Fruit fly (Drosophila melanogaster) whole organism, embryonic: Measurements from ENCODE around the gene CG13138.

Experiments used
- Atf-2 ChIP-seq: fragments of 200-800 bp; sonication (Bioruptor generic); optimal IDR thresholded peaks from 2 replicates; lab custom pipeline; 2016; ENCODE audit warnings: missing biosample characterization, missing genetic modification characterization
- Atf3 ChIP-seq: fragments of 200-800 bp; sonication (Bioruptor generic); optimal IDR thresholded peaks from 3 replicates; lab custom pipeline; 2016; ENCODE audit warnings: missing biosample characterization, missing genetic modification characterization
- Atf6 ChIP-seq: fragments of 200-800 bp; sonication (Bioruptor generic); IDR thresholded peaks from 2 replicates; pipeline ENCODE4 v1.3.6; 2022; ENCODE audit warnings: missing biosample characterization, missing genetic modification characterization
- CG11085 ChIP-seq: fragments of 200-800 bp; sonication (Bioruptor generic); IDR thresholded peaks from 2 replicates; pipeline ENCODE4 v1.3.6; 2022; ENCODE audit warnings: missing biosample characterization, missing genetic modification characterization
- CG11504 ChIP-seq: fragments of 200-800 bp; sonication (Bioruptor generic); optimal IDR thresholded peaks from 3 replicates; lab custom pipeline; 2019; ENCODE audit warnings: missing biosample characterization, mild to moderate bottlenecking, missing genetic modification characterization, moderate library complexity
- CG13287 ChIP-seq: fragments of 200-800 bp; sonication (Bioruptor generic); IDR thresholded peaks from 2 replicates; pipeline ENCODE4 v1.3.6; 2022; ENCODE audit warnings: missing biosample characterization, missing genetic modification characterization; ENCODE audit not compliant: partially characterized antibody
- CG13424 ChIP-seq: fragments of 200-800 bp; sonication (Bioruptor generic); optimal IDR thresholded peaks from 2 replicates; lab custom pipeline; 2019; ENCODE audit warnings: missing biosample characterization, mild to moderate bottlenecking, missing genetic modification characterization, moderate library complexity
- CG15011 ChIP-seq: fragments of 200-800 bp; sonication (Bioruptor generic); optimal IDR thresholded peaks from 3 replicates; lab custom pipeline; 2018; ENCODE audit warnings: missing biosample characterization, mild to moderate bottlenecking, missing genetic modification characterization
- CG15269 ChIP-seq: fragments of 200-800 bp; sonication (Bioruptor generic); optimal IDR thresholded peaks from 2 replicates; lab custom pipeline; 2018; ENCODE audit warnings: missing biosample characterization, mild to moderate bottlenecking, missing genetic modification characterization, moderate library complexity
- CG1602 ChIP-seq: fragments of 200-800 bp; sonication (Bioruptor generic); optimal IDR thresholded peaks from 3 replicates; lab custom pipeline; 2016; ENCODE audit warnings: missing biosample characterization, missing genetic modification characterization
- CG2199 ChIP-seq: fragments of 200-800 bp; sonication (Bioruptor generic); IDR thresholded peaks from 3 replicates; pipeline ENCODE4 v1.3.6; 2022; ENCODE audit warnings: missing biosample characterization, missing genetic modification characterization
- CG3065 ChIP-seq: fragments of 200-800 bp; sonication (Bioruptor generic); optimal IDR thresholded peaks from 2 replicates; lab custom pipeline; 2016; ENCODE audit warnings: missing biosample characterization, missing genetic modification characterization
- CG42726 ChIP-seq: fragments of 200-800 bp; sonication (Bioruptor generic); IDR thresholded peaks from 2 replicates; pipeline ENCODE4 v1.3.6; 2022; ENCODE audit warnings: missing biosample characterization, missing genetic modification characterization; ENCODE audit not compliant: partially characterized antibody
- CG7839 ChIP-seq: fragments of 200-800 bp; sonication (Bioruptor generic); optimal IDR thresholded peaks from 3 replicates; lab custom pipeline; 2018; ENCODE audit warnings: missing biosample characterization, mild to moderate bottlenecking, missing genetic modification characterization, moderate library complexity
- CG8924 ChIP-seq: fragments of 200-800 bp; optimal IDR thresholded peaks from 3 replicates; lab custom pipeline; 2019; ENCODE audit warnings: missing biosample characterization, mild to moderate bottlenecking, missing genetic modification characterization, moderate library complexity
- CG9609 ChIP-seq: fragments of 200-800 bp; sonication (Bioruptor generic); optimal IDR thresholded peaks from 3 replicates; lab custom pipeline; 2016; ENCODE audit warnings: missing biosample characterization, missing genetic modification characterization
- CTCF ChIP-seq: fragments of 200-800 bp; sonication (Bioruptor generic); optimal IDR thresholded peaks from 2 replicates; lab custom pipeline; 2017; ENCODE audit warnings: missing biosample characterization, mild to moderate bottlenecking, missing genetic modification characterization, moderate library complexity
- Camta ChIP-seq: fragments of 200-800 bp; sonication (Bioruptor generic); optimal IDR thresholded peaks from 2 replicates; lab custom pipeline; 2016; ENCODE audit warnings: missing biosample characterization, missing genetic modification characterization
- D19A ChIP-seq: fragments of 200-800 bp; optimal IDR thresholded peaks from 3 replicates; lab custom pipeline; 2019; ENCODE audit warnings: missing biosample characterization, mild to moderate bottlenecking, missing genetic modification characterization, moderate library complexity
- Doc2 ChIP-seq: fragments of 200-800 bp; sonication (Bioruptor generic); IDR thresholded peaks from 2 replicates; pipeline ENCODE4 v1.3.6; 2022; ENCODE audit warnings: missing biosample characterization, missing genetic modification characterization
- Hr3 ChIP-seq: fragments of 200-800 bp; sonication (Bioruptor generic); optimal IDR thresholded peaks from 3 replicates; lab custom pipeline; 2016; ENCODE audit warnings: missing biosample characterization, missing genetic modification characterization
- Hr39 ChIP-seq: fragments of >200 bp; optimal IDR thresholded peaks from 2 replicates; lab custom pipeline; 2017
- Lim3 ChIP-seq: fragments of 200-800 bp; sonication (Bioruptor generic); IDR thresholded peaks from 2 replicates; pipeline ENCODE4 v1.3.6; 2022; ENCODE audit warnings: missing biosample characterization, missing genetic modification characterization
- NK7.1 ChIP-seq: fragments of 200-800 bp; sonication (Bioruptor generic); optimal IDR thresholded peaks from 3 replicates; lab custom pipeline; 2016; ENCODE audit warnings: missing biosample characterization, missing genetic modification characterization
- Six4 ChIP-seq: fragments of 200-800 bp; sonication (Bioruptor generic); optimal IDR thresholded peaks from 2 replicates; lab custom pipeline; 2016; ENCODE audit warnings: missing biosample characterization, missing genetic modification characterization
- Sox100B ChIP-seq: fragments of 200-800 bp; sonication (Bioruptor generic); optimal IDR thresholded peaks from 3 replicates; lab custom pipeline; 2018; ENCODE audit warnings: missing biosample characterization, mild to moderate bottlenecking, missing genetic modification characterization
- Stat92E ChIP-seq, 3 experiments: fragments of >200 bp in 2 of 3; fragments of 200-800 bp in 1 of 3; sonication (Bioruptor generic) in 1 of 3; optimal IDR thresholded peaks; 2 replicates each; lab custom pipeline; 2017 to 2019; ENCODE audit warnings: missing biosample characterization in 3 of 3, missing genetic modification characterization in 3 of 3, mild to moderate bottlenecking in 1 of 3, moderate library complexity in 1 of 3
- Tbp ChIP-seq: fragments of >200 bp; optimal IDR thresholded peaks from 2 replicates; lab custom pipeline; 2018; ENCODE audit warnings: missing biosample characterization, missing genetic modification characterization
- amos ChIP-seq: fragments of 200-800 bp; sonication (Bioruptor generic); IDR thresholded peaks from 2 replicates; pipeline ENCODE4 v1.3.6; 2022; ENCODE audit warnings: missing biosample characterization, missing genetic modification characterization; ENCODE audit not compliant: partially characterized antibody
- bcd ChIP-seq: fragments of 200-800 bp; sonication (Bioruptor generic); optimal IDR thresholded peaks from 2 replicates; lab custom pipeline; 2017; ENCODE audit warnings: missing biosample characterization, mild to moderate bottlenecking, missing genetic modification characterization
- caup ChIP-seq: fragments of 200-800 bp; sonication (Bioruptor generic); optimal IDR thresholded peaks from 3 replicates; lab custom pipeline; 2017; ENCODE audit warnings: missing biosample characterization, mild to moderate bottlenecking, missing genetic modification characterization, moderate library complexity; ENCODE audit not compliant: severe bottlenecking
- chif ChIP-seq, 2 experiments: fragments of 200-800 bp; sonication (Bioruptor generic); optimal IDR thresholded peaks; 3 replicates each; lab custom pipeline; 2016; ENCODE audit warnings: missing biosample characterization in 2 of 2, missing genetic modification characterization in 2 of 2
- chinmo ChIP-seq: fragments of 200-800 bp; sonication (Bioruptor generic); IDR thresholded peaks from 4 replicates; pipeline ENCODE4 v1.3.6; 2022; ENCODE audit warnings: missing biosample characterization, missing genetic modification characterization; ENCODE audit not compliant: partially characterized antibody
- crp ChIP-seq, 2 experiments: fragments of 200-800 bp; sonication (Bioruptor generic); optimal IDR thresholded peaks; 2 replicates in 1 of 2; 3 replicates in 1 of 2; lab custom pipeline; 2017; ENCODE audit warnings: missing biosample characterization in 2 of 2, missing genetic modification characterization in 2 of 2, mild to moderate bottlenecking in 1 of 2, moderate library complexity in 1 of 2
- emc ChIP-seq: fragments of 200-800 bp; sonication (Bioruptor generic); optimal IDR thresholded peaks from 2 replicates; lab custom pipeline; 2016; ENCODE audit warnings: missing biosample characterization, missing genetic modification characterization
- fd64A ChIP-seq: fragments of 200-800 bp; sonication (Bioruptor generic); optimal IDR thresholded peaks from 3 replicates; lab custom pipeline; 2018; ENCODE audit warnings: missing biosample characterization, mild to moderate bottlenecking, missing genetic modification characterization
- grau ChIP-seq: fragments of 200-800 bp; optimal IDR thresholded peaks from 3 replicates; lab custom pipeline; 2019; ENCODE audit warnings: missing biosample characterization, mild to moderate bottlenecking, missing genetic modification characterization, moderate library complexity
- gt ChIP-seq: fragments of 200-800 bp; sonication (Bioruptor generic); IDR thresholded peaks from 2 replicates; pipeline ENCODE4 v1.3.6; 2022; ENCODE audit warnings: missing biosample characterization, missing genetic modification characterization
- hb ChIP-seq: fragments of 200-800 bp; sonication (Bioruptor generic); IDR thresholded peaks from 3 replicates; pipeline ENCODE4 v1.3.6; 2022; ENCODE audit warnings: missing biosample characterization, missing genetic modification characterization; ENCODE audit not compliant: partially characterized antibody
- insv ChIP-seq, 2 experiments: fragments of 200-800 bp; sonication (Bioruptor generic); optimal IDR thresholded peaks; 3 replicates each; lab custom pipeline; 2016 to 2018; ENCODE audit warnings: missing biosample characterization in 2 of 2, missing genetic modification characterization in 2 of 2
- kah ChIP-seq: fragments of 200-800 bp; sonication (Bioruptor generic); optimal IDR thresholded peaks from 2 replicates; lab custom pipeline; 2018; ENCODE audit warnings: missing biosample characterization, mild to moderate bottlenecking, missing genetic modification characterization
- mam ChIP-seq: fragments of 200-800 bp; sonication (Bioruptor generic); optimal IDR thresholded peaks from 3 replicates; lab custom pipeline; 2016; ENCODE audit warnings: missing biosample characterization, missing genetic modification characterization
- nerfin-1 ChIP-seq: fragments of 200-800 bp; sonication (Bioruptor generic); optimal IDR thresholded peaks from 3 replicates; lab custom pipeline; 2019; ENCODE audit warnings: missing biosample characterization, mild to moderate bottlenecking, missing genetic modification characterization, moderate library complexity
- pho ChIP-seq: fragments of 200-800 bp; sonication (Bioruptor generic); optimal IDR thresholded peaks from 2 replicates; lab custom pipeline; 2016; ENCODE audit warnings: missing biosample characterization, missing genetic modification characterization
- ranshi ChIP-seq: fragments of 200-800 bp; sonication (Bioruptor generic); IDR thresholded peaks from 2 replicates; pipeline ENCODE4 v1.3.6; 2022; ENCODE audit warnings: missing biosample characterization, missing genetic modification characterization
- sna ChIP-seq: fragments of 200-800 bp; sonication (Bioruptor generic); IDR thresholded peaks from 2 replicates; pipeline ENCODE4 v1.3.6; 2022; ENCODE audit warnings: missing biosample characterization, missing genetic modification characterization; ENCODE audit not compliant: partially characterized antibody
- ttk ChIP-seq: fragments of 200-800 bp; sonication (Bioruptor generic); IDR thresholded peaks from 2 replicates; pipeline ENCODE4 v2.1.2; 2022; ENCODE audit warnings: missing biosample characterization, missing genetic modification characterization
- unpg ChIP-seq: fragments of 200-800 bp; sonication (Bioruptor generic); optimal IDR thresholded peaks from 3 replicates; lab custom pipeline; 2018; ENCODE audit warnings: missing biosample characterization, mild to moderate bottlenecking, missing genetic modification characterization, moderate library complexity
- usp ChIP-seq: fragments of >200 bp; optimal IDR thresholded peaks from 2 replicates; lab custom pipeline; 2017; ENCODE audit warnings: missing biosample characterization, missing genetic modification characterization
- zen ChIP-seq: fragments of 200-800 bp; sonication (Bioruptor generic); optimal IDR thresholded peaks from 3 replicates; lab custom pipeline; 2018; ENCODE audit warnings: missing biosample characterization, mild to moderate bottlenecking, missing genetic modification characterization, moderate library complexity

The CG13138 gene

dm6 chr2L:10339212-10339721 lies 37.4 kb upstream of the CG13138 start, which contains the start of gene SamDC (continued):
- TF ChIP-seq Camta (GFP tag; lab: Kevin White, UChicago) (no peak), Hr39 (no peak), unpg (GFP tag; lab: Kevin White, UChicago) (peak; percentile 57), caup (GFP tag; lab: Kevin White, UChicago) (peak; percentile 45), CG15269 (tag; lab: Kevin White, UChicago) (peak; percentile 72), chinmo (GFP tag; lab: Robert Waterston, UW) (peak; percentile 90; the same call in 3 of the 4 replicates), Hr3 (GFP tag; lab: Kevin White, UChicago) (peak; percentile 37), fd64A (GFP tag; lab: Kevin White, UChicago) (no peak), bcd (GFP tag; lab: Kevin White, UChicago) (no peak), CG42726 (GFP tag; lab: Robert Waterston, UW) (peak; percentile 82; the same call in 1 of the 2 replicates), emc (no peak), usp (GFP tag; lab: Kevin White, UChicago) (no peak), CG1602 (peak; percentile 39), Sox100B (GFP tag; lab: Kevin White, UChicago) (peak; percentile 17), CG11085 (GFP tag; lab: Robert Waterston, UW) (no peak), CG9609 (no peak), amos (GFP tag; lab: Robert Waterston, UW) (peak; percentile 88; the same call in 1 of the 2 replicates), Atf6 (peak; percentile 46; the same call in 1 of the 2 replicates), CG8924 (peak; percentile 63), CG3065 (GFP tag; lab: Kevin White, UChicago) (no peak), Stat92E (GFP tag; optimal IDR thresholded peaks at IDR 0.05; lab: Kevin White, UChicago) (peak in 2 of 3 experiments; percentile 12 to 85), CG11504 (tag; lab: Kevin White, UChicago) (peak; percentile 73), ranshi (GFP tag; lab: Robert Waterston, UW) (no peak), mam (GFP tag; lab: Kevin White, UChicago) (peak; percentile 54), CG15011 (GFP tag; lab: Kevin White, UChicago) (no peak), kah (GFP tag; lab: Kevin White, UChicago) (no peak), Six4 (no peak), insv (GFP tag; optimal IDR thresholded peaks at IDR 0.05; lab: Kevin White, UChicago) (peak in 1 of 2 experiments; percentile 31), CTCF (GFP tag; lab: Kevin White, UChicago) (no peak), D19A (peak; percentile 55), CG13287 (GFP tag; lab: Robert Waterston, UW) (peak; percentile 79), Lim3 (GFP tag; lab: Robert Waterston, UW) (no peak), gt (GFP tag; lab: Robert Waterston, UW) (no peak), NK7.1 (GFP tag; lab: Kevin White, UChicago) (peak; percentile 27), CG13424 (peak; percentile 59), hb (GFP tag; lab: Robert Waterston, UW) (peak; percentile 73; the same call in 2 of the 3 replicates), chif (GFP tag; optimal IDR thresholded peaks at IDR 0.05; lab: Kevin White, UChicago) (peak in 1 of 2 experiments; percentile 24), Atf-2 (GFP tag; lab: Kevin White, UChicago) (no peak), Tbp (no peak), crp (GFP tag; optimal IDR thresholded peaks at IDR 0.05; lab: Kevin White, UChicago) (peak in 1 of 2 experiments; percentile 60), Doc2 (GFP tag; lab: Robert Waterston, UW) (no peak), grau (tag; lab: Kevin White, UChicago) (peak; percentile 62), nerfin-1 (no peak), CG2199 (GFP tag; lab: Robert Waterston, UW) (peak; percentile 67; the same call in 2 of the 3 replicates), zen (tag; lab: Kevin White, UChicago) (peak; percentile 58), CG7839 (tag; lab: Kevin White, UChicago) (peak; percentile 52), sna (peak; percentile 63), ttk (GFP tag; lab: Robert Waterston, UW) (no peak; the same call in 1 of the 2 replicates), pho (GFP tag; lab: Kevin White, UChicago) (peak; percentile 46), Atf3 (GFP tag; lab: Kevin White, UChicago) (no peak)
